Worm (Caenorhabditis elegans) whole organism, L2 larva: Measurements from ENCODE around the gene clec-196.

Experiments
- ceh-82 ChIP-seq: fragments of 150-350 bp; optimal IDR thresholded peaks from 2 replicates; lab custom pipeline; 2014; ENCODE audit warnings: missing biosample characterization, missing genetic modification characterization
- lin-39 ChIP-seq: fragments of 150-350 bp; optimal IDR thresholded peaks from 2 replicates; lab custom pipeline; 2014; ENCODE audit warnings: missing biosample characterization, missing genetic modification reagents, missing genetic modification characterization
- nhr-11 ChIP-seq: fragments of 150-350 bp; optimal IDR thresholded peaks from 2 replicates; lab custom pipeline; 2014; ENCODE audit warnings: missing biosample characterization, missing genetic modification characterization
- nhr-21 ChIP-seq: fragments of 150-350 bp; optimal IDR thresholded peaks from 2 replicates; lab custom pipeline; 2014; ENCODE audit warnings: missing biosample characterization, missing genetic modification characterization
- nhr-237 ChIP-seq: fragments of 150-350 bp; optimal IDR thresholded peaks from 2 replicates; lab custom pipeline; 2014; ENCODE audit warnings: missing biosample characterization, missing genetic modification characterization
- nhr-25 ChIP-seq: fragments of 150-350 bp; sonication (generic microtip); optimal IDR thresholded peaks from 3 replicates; lab custom pipeline; 2014; ENCODE audit warnings: missing biosample characterization, missing genetic modification characterization
- snpc-4 ChIP-seq: fragments of 150-350 bp; optimal IDR thresholded peaks from 2 replicates; lab custom pipeline; 2014; ENCODE audit warnings: missing biosample characterization, missing genetic modification characterization
- zag-1 ChIP-seq: fragments of 150-350 bp; optimal IDR thresholded peaks from 2 replicates; lab custom pipeline; 2014; ENCODE audit warnings: missing biosample characterization, missing genetic modification characterization
- ztf-11 ChIP-seq: sonication (generic microtip); optimal IDR thresholded peaks from 2 replicates; lab custom pipeline; 2017; ENCODE audit warnings: missing biosample characterization, missing genetic modification characterization
- ztf-4 ChIP-seq: fragments of 150-350 bp; optimal IDR thresholded peaks from 2 replicates; lab custom pipeline; 2014; ENCODE audit warnings: missing biosample characterization, missing genetic modification characterization

ce11 chrIV:17308211-17308610, 31.5 kb downstream of the clec-196 start, which contains the start of gene T28F3.9:
- no peak for TF ChIP-seq ztf-11 (tag; lab: Kevin White, UChicago)
- TF ChIP-seq nhr-25 (tag; lab: Kevin White, UChicago) = no peak
- TF ChIP-seq nhr-237 (tag; lab: Kevin White, UChicago) = no peak
- no peak for TF ChIP-seq zag-1
- no peak for TF ChIP-seq ztf-4 (tag; lab: Kevin White, UChicago)
- TF ChIP-seq lin-39 (tag; lab: Kevin White, UChicago) = no peak
- no peak for TF ChIP-seq nhr-11 (tag; lab: Kevin White, UChicago)
- TF ChIP-seq nhr-21 (tag; lab: Kevin White, UChicago) = no peak
- no peak for TF ChIP-seq snpc-4 (tag; lab: Kevin White, UChicago)
- TF ChIP-seq ceh-82 (tag; lab: Kevin White, UChicago) = no peak
